Worm (Caenorhabditis elegans): ENCODE results near the gene F20A1.8.

Gene F20A1.8

DNA sequence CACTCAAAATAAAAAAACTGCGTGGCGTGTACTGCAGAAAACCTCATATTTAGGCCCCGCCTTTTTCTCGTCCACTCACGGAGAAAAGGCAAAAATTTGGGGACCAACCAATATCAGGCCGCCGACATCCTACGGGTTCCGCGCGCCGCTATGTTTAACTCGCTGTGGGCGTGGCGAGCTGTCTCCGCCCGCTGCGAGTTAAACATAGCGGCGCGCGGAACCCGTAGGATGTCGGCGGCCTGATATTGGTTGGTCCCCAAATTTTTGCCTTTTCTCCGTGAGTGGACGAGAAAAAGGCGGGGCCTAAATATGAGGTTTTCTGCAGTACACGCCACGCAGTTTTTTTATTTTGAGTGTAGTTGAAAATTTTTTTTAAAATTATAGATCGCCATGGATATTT is 15.4 kb upstream of the F20A1.8 start, which contains the start of gene tmem-258:
Gene tmem-258, plus strand, starts transcription at position 385 of the 400 bp plus-strand sequence.
- peak; percentile 31 for TF ChIP-seq lin-38 (GFP tag; IDR thresholded peaks at IDR 0.05)

- TF ChIP-seq mdt-29 (GFP tag; IDR thresholded peaks at IDR 0.05) (no peak), F37D6.2 (tag; optimal IDR thresholded peaks at IDR 0.05) (peak; percentile 11), attf-4 (tag; optimal IDR thresholded peaks at IDR 0.05) (no peak), daf-19 (GFP tag; conservative IDR thresholded peaks at IDR 0.05) (no peak), nhr-6 (tag; optimal IDR thresholded peaks at IDR 0.05) (peak; percentile 56), aly-2 (tag; optimal IDR thresholded peaks at IDR 0.05) (no peak), nhr-10 (tag; optimal IDR thresholded peaks at IDR 0.05) (no peak), pqm-1 (tag; optimal IDR thresholded peaks at IDR 0.05) (no peak), F44E2.7 (GFP tag; IDR thresholded peaks at IDR 0.05) (no peak), unc-130 (GFP tag; optimal IDR thresholded peaks at IDR 0.05) (peak; percentile 16), Y48G9A.11 (GFP tag; IDR thresholded peaks at IDR 0.05) (no peak), skn-1 (tag; optimal IDR thresholded peaks at IDR 0.05) (no peak), lin-38 (GFP tag; IDR thresholded peaks at IDR 0.05) (peak; percentile 79), ztf-7 (tag; optimal IDR thresholded peaks at IDR 0.05) (peak; percentile 84), madf-9 (GFP tag; conservative IDR thresholded peaks at IDR 0.05) (no peak), R02D3.7 (tag; optimal IDR thresholded peaks at IDR 0.05) (no peak), zip-2 (tag; optimal IDR thresholded peaks at IDR 0.05) (no peak), D1046.2 (GFP tag; IDR thresholded peaks at IDR 0.05) (no peak), fkh-10 (GFP tag; optimal IDR thresholded peaks at IDR 0.05) (peak; percentile 43), mxl-2 (GFP tag; conservative IDR thresholded peaks at IDR 0.05) (no peak), zag-1 (tag; optimal IDR thresholded peaks at IDR 0.05) (no peak), tag-97 (GFP tag; IDR thresholded peaks at IDR 0.05) (no peak), F26F4.8 (GFP tag; conservative IDR thresholded peaks at IDR 0.05) (no peak), ZK546.5 (tag; optimal IDR thresholded peaks at IDR 0.05) (no peak), ceh-32 (tag; optimal IDR thresholded peaks at IDR 0.05; ENCODE audit: poor library complexity) (no peak), gei-8 (GFP tag; optimal IDR thresholded peaks at IDR 0.05) (no peak), egl-43 (GFP tag; IDR thresholded peaks at IDR 0.05) (no peak), ceh-28 (tag; optimal IDR thresholded peaks at IDR 0.05) (peak; percentile 79), Y5F2A.4 (GFP tag; optimal IDR thresholded peaks at IDR 0.05) (no peak), fos-1 (tag; optimal IDR thresholded peaks at IDR 0.05) (no peak), nhr-102 (tag; optimal IDR thresholded peaks at IDR 0.05) (peak; percentile 81), rbr-2 (tag; optimal IDR thresholded peaks at IDR 0.05) (peak; percentile 78), php-3 (GFP tag; IDR thresholded peaks at IDR 0.05) (no peak), ctbp-1 (GFP tag; IDR thresholded peaks at IDR 0.05) (no peak), unc-39 (tag; optimal IDR thresholded peaks at IDR 0.05) (no peak), T26A8.4 (GFP tag; IDR thresholded peaks at IDR 0.05) (peak; percentile 64), zfp-3 (GFP tag; conservative IDR thresholded peaks at IDR 0.05) (0 out of 2 replicates have a peak, but pooled peaks have one; percentile 67), nhr-111 (GFP tag; optimal IDR thresholded peaks at IDR 0.05) (no peak), zip-11 (GFP tag; IDR thresholded peaks at IDR 0.05) (no peak), vab-7 (GFP tag; IDR thresholded peaks at IDR 0.05) (no peak), unc-62 (GFP tag; optimal IDR thresholded peaks at IDR 0.05 in 1 of 2) (no peak), unc-62 (tag; optimal IDR thresholded peaks at IDR 0.05) (no peak), aha-1 (tag) (peak; percentile 93), nhr-237 (tag; optimal IDR thresholded peaks at IDR 0.05) (no peak), spr-3 (GFP tag; optimal IDR thresholded peaks at IDR 0.05) (no peak), nhr-77 (tag; optimal IDR thresholded peaks at IDR 0.05) (peak; percentile 88), spr-1 (tag; optimal IDR thresholded peaks at IDR 0.05) (peak; percentile 73), ceh-62 (tag; optimal IDR thresholded peaks at IDR 0.05) (no peak), nhr-42 (GFP tag; IDR thresholded peaks at IDR 0.05) (no peak), nhr-25 (tag; optimal IDR thresholded peaks at IDR 0.05; ENCODE audit: borderline replicate concordance, insufficient read depth) (peak; percentile 5), egl-27 (tag; optimal IDR thresholded peaks at IDR 0.05) (no peak), daf-8 (GFP tag; IDR thresholded peaks at IDR 0.05) (no peak)
Measured at ce11 chrV:7060396-7060795, 13.0 kb upstream of the F20A1.8 start, which contains the start of the genes Y57E12AL.6 and Y57E12AL.1. TSS of gene Y57E12AL.6 (minus strand) at chrV:7060470. TSS of gene Y57E12AL.1 (plus strand) at chrV:7060530.
